Worm (Caenorhabditis elegans): ENCODE measurements around the gene clr-1.

clr-1 gene

DNA sequence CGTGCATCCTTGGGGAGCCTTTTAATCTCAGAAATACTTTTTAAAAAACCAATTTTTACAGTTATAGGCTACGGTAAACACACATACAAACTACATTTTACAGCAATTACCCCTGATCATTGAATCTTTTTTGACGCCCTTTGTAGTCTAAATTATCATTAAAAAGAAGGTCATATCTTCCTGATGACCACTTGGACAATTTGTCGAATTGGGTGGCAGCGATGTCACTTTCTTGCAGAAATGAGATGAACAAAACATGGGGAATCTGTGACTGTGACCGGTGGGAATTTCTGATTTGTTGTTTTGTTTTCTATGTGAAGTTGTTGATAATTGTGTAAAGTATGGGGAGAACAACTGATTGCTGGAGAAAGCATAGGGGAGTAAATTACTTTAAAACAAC, 16.5 kb upstream of the clr-1 start:
- TF ChIP-seq flt-1 (GFP tag; IDR thresholded peaks at IDR 0.05) (no peak), sea-1 (GFP tag; conservative IDR thresholded peaks at IDR 0.05) (no peak), hmg-4 (GFP tag; optimal IDR thresholded peaks at IDR 0.05) (no peak), hnd-1 (tag; optimal IDR thresholded peaks at IDR 0.05) (no peak), scrt-1 (GFP tag; IDR thresholded peaks at IDR 0.05) (no peak), aly-1 (tag; optimal IDR thresholded peaks at IDR 0.05) (no peak), hmbx-1 (tag; optimal IDR thresholded peaks at IDR 0.05) (no peak), ceh-13 (GFP tag; optimal IDR thresholded peaks at IDR 0.05) (no peak), F13C5.2 (tag; optimal IDR thresholded peaks at IDR 0.05) (no peak), tra-4 (tag; optimal IDR thresholded peaks at IDR 0.05) (no peak), ama-1 (optimal IDR thresholded peaks at IDR 0.05) (no peak), pes-1 (GFP tag; IDR thresholded peaks at IDR 0.05) (no peak), ceh-36 (tag; optimal IDR thresholded peaks at IDR 0.05) (no peak), tbx-11 (GFP tag; IDR thresholded peaks at IDR 0.05) (no peak), B0310.2 (tag; optimal IDR thresholded peaks at IDR 0.05) (no peak)

ce11 chrII:5451278-5451677, 14.9 kb upstream of the clr-1 start:
- no peak for TF ChIP-seq pes-1 (GFP tag; IDR thresholded peaks at IDR 0.05)
- no peak for TF ChIP-seq B0310.2 (tag; optimal IDR thresholded peaks at IDR 0.05)
- TF ChIP-seq aly-1 (tag; optimal IDR thresholded peaks at IDR 0.05): no peak
- TF ChIP-seq ceh-36 (tag; optimal IDR thresholded peaks at IDR 0.05): no peak
- no peak for TF ChIP-seq hnd-1 (tag; optimal IDR thresholded peaks at IDR 0.05)
- TF ChIP-seq tbx-37 (GFP tag; conservative IDR thresholded peaks at IDR 0.05): no peak
- no peak for TF ChIP-seq F13C5.2 (tag; optimal IDR thresholded peaks at IDR 0.05)
- no peak for TF ChIP-seq scrt-1 (GFP tag; IDR thresholded peaks at IDR 0.05)
- no peak for TF ChIP-seq flt-1 (GFP tag; IDR thresholded peaks at IDR 0.05)
- no peak for TF ChIP-seq sea-1 (GFP tag; conservative IDR thresholded peaks at IDR 0.05)
- TF ChIP-seq hmbx-1 (tag; optimal IDR thresholded peaks at IDR 0.05): no peak
- TF ChIP-seq ets-7 (tag; optimal IDR thresholded peaks at IDR 0.05): no peak
- TF ChIP-seq tra-4 (tag; optimal IDR thresholded peaks at IDR 0.05): no peak
- TF ChIP-seq ama-1 (optimal IDR thresholded peaks at IDR 0.05): no peak
- TF ChIP-seq hmg-4 (GFP tag; optimal IDR thresholded peaks at IDR 0.05): no peak
- no peak for TF ChIP-seq tbx-11 (GFP tag; IDR thresholded peaks at IDR 0.05)
- no peak for TF ChIP-seq ceh-13 (GFP tag; optimal IDR thresholded peaks at IDR 0.05)

DNA sequence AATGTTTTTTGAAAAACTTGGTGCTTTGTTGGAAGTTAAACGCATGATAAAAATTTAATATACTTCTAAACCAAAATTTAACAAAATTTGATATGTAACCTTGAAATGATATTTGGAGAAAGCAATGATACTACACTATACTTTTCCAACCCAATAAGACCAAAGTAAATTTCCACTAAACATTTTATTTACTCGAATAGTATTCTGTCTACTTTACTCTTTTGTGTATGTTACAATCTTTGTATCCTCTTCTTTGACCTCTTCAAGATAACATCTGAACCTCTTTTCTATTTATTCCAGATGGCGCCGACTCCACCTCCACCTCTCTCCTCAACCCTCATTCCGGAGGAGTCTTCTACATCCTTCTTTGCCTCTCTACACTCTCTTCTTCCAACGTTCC, 12.6 kb upstream of the clr-1 start, which contains the start of gene dhs-5:
TSS of gene dhs-5 (plus strand) at position 301 of the 400 bp plus-strand sequence.
- TF ChIP-seq aly-1 (tag; optimal IDR thresholded peaks at IDR 0.05) (no peak), tbx-37 (GFP tag; conservative IDR thresholded peaks at IDR 0.05) (no peak), scrt-1 (GFP tag; IDR thresholded peaks at IDR 0.05) (no peak)

DNA sequence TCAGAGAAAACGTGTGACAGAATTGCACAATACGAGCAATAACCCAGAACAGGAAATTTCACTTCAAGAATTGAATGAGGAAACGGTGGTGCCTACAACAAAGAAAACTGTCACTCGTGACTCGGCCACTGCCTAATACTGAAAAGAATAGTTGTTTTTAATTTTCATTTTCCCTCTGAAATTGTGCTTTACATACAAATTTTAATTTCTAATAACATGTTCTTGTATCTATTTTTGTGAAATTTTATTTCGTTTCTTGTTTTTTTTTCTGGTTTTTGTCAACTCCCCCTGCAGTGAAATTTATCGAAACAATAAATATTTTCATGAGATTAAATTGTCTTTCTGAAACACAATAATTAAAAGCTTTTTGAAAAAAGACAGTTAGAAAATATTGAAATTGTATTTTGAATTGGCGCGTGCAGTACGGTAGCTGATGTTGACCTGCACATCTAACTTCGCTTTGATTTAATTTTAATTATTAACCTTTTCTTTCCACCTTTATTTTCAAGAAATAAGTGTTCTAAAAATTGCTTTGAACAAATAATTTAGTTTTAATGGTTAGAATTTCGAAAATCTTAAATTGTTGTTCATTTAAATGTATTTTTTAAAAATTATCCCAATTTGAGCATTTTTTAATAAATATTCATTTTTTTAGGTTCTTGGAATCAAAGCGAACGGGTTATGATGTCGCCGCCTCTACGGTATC, 10.4 kb upstream of the clr-1 start, which contains the start of gene daz-1:
TSS of gene daz-1 (plus strand) at position 656 of the 706 bp plus-strand sequence.
- TF ChIP-seq tbx-11 (GFP tag; IDR thresholded peaks at IDR 0.05): no peak
- no peak for TF ChIP-seq hmg-4 (GFP tag; optimal IDR thresholded peaks at IDR 0.05)
- TF ChIP-seq tra-4 (tag; optimal IDR thresholded peaks at IDR 0.05): no peak
- TF ChIP-seq B0310.2 (tag; optimal IDR thresholded peaks at IDR 0.05): no peak
- no peak for TF ChIP-seq F13C5.2 (tag; optimal IDR thresholded peaks at IDR 0.05)
- TF ChIP-seq ceh-13 (GFP tag; optimal IDR thresholded peaks at IDR 0.05): no peak
- TF ChIP-seq ama-1 (optimal IDR thresholded peaks at IDR 0.05): no peak
- no peak for TF ChIP-seq ceh-36 (tag; optimal IDR thresholded peaks at IDR 0.05)
- no peak for TF ChIP-seq hmbx-1 (tag; optimal IDR thresholded peaks at IDR 0.05)
- no peak for TF ChIP-seq tbx-37 (GFP tag; conservative IDR thresholded peaks at IDR 0.05)
- no peak for TF ChIP-seq hnd-1 (tag; optimal IDR thresholded peaks at IDR 0.05)

DNA sequence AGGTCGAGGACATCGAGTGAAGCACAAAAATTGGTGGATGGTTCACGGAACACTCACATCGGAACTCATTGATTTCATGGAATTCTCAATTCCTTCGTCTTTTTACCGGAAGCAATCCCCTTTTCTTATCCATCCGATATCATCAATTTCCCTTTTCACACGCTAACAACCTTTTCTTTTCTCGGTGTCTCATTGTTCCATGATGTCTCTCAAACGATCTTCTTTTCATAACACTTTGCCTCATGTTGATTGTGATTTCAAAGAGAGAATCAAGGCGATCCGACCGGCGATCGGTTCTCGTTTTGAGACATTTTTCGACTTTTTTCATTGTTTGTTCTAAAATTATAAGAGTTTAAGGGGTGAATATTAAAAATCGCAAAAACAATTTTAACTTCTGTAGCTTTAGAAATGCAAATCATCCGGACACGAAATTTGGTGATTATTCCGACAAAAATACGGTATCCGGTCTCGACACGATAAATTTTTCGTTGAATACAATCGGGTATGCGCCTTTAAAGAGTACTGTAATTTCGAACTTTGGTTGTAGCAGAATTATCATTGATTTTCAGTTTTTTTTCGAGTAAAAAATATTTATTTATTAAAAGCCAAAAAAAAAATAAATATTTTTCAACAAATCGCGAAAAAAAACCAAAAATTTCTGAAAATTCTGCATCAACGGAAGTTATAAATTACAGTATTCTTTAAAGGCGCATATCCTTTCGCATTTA, 7.3 kb upstream of the clr-1 start:
- no peak for TF ChIP-seq tra-4 (tag; optimal IDR thresholded peaks at IDR 0.05)
- TF ChIP-seq aly-1 (tag; optimal IDR thresholded peaks at IDR 0.05): no peak
- no peak for TF ChIP-seq sea-1 (GFP tag; conservative IDR thresholded peaks at IDR 0.05)
- TF ChIP-seq ama-1 (optimal IDR thresholded peaks at IDR 0.05): no peak
- no peak for TF ChIP-seq hmg-4 (GFP tag; optimal IDR thresholded peaks at IDR 0.05)
- TF ChIP-seq ets-7 (tag; optimal IDR thresholded peaks at IDR 0.05): no peak

DNA sequence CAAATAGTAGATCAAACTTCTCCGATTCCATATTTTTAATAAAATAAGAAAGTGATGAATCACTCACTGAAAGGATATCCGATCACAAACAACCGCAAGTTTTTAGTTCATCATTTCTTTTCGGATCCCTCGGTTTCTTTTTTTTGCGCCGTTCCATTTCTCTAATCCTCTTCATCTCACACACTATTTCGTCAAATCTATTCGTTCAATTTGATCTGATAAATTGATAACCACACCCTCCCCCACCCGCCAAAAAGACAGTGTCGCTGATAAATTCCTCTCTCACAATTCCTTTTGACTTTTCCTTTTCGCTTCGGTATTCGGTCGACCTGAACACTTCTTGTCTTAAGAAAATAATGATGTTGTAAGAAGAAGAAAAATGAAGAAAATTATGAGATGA, 6.6 kb upstream of the clr-1 start:
- TF ChIP-seq ceh-13 (GFP tag; optimal IDR thresholded peaks at IDR 0.05): no peak
- TF ChIP-seq sea-1 (GFP tag; conservative IDR thresholded peaks at IDR 0.05): no peak
- no peak for TF ChIP-seq pes-1 (GFP tag; IDR thresholded peaks at IDR 0.05)
- TF ChIP-seq aly-1 (tag; optimal IDR thresholded peaks at IDR 0.05): no peak
- TF ChIP-seq hmbx-1 (tag; optimal IDR thresholded peaks at IDR 0.05): no peak
- TF ChIP-seq ceh-36 (tag; optimal IDR thresholded peaks at IDR 0.05): no peak
- no peak for TF ChIP-seq ama-1 (optimal IDR thresholded peaks at IDR 0.05)
- no peak for TF ChIP-seq scrt-1 (GFP tag; IDR thresholded peaks at IDR 0.05)
- TF ChIP-seq hnd-1 (tag; optimal IDR thresholded peaks at IDR 0.05): no peak
- TF ChIP-seq B0310.2 (tag; optimal IDR thresholded peaks at IDR 0.05): no peak
- no peak for TF ChIP-seq tbx-11 (GFP tag; IDR thresholded peaks at IDR 0.05)
- no peak for TF ChIP-seq ets-7 (tag; optimal IDR thresholded peaks at IDR 0.05)
- TF ChIP-seq hmg-4 (GFP tag; optimal IDR thresholded peaks at IDR 0.05): no peak

ce11 chrII:5460911-5461310, 5.2 kb upstream of the clr-1 start:
- TF ChIP-seq hmg-4 (GFP tag; optimal IDR thresholded peaks at IDR 0.05): no peak
- no peak for TF ChIP-seq ceh-36 (tag; optimal IDR thresholded peaks at IDR 0.05)
- TF ChIP-seq tra-4 (tag; optimal IDR thresholded peaks at IDR 0.05): no peak
